Fruit fly (Drosophila melanogaster): ENCODE measurements around the gene CG44000.

- TF ChIP-seq EcR (GFP tag; optimal IDR thresholded peaks at IDR 0.05) (no peak), D1 (tag; optimal IDR thresholded peaks at IDR 0.05) (no peak), CG12605 (GFP tag; IDR thresholded peaks at IDR 0.05) (no peak), CG15710 (tag; optimal IDR thresholded peaks at IDR 0.05) (no peak), CG17806 (tag; optimal IDR thresholded peaks at IDR 0.05) (no peak), CG34367 (tag; optimal IDR thresholded peaks at IDR 0.05) (no peak), CG10348 (GFP tag; IDR thresholded peaks at IDR 0.05) (no peak), rn (GFP tag; IDR thresholded peaks at IDR 0.05) (no peak), Snoo (tag; optimal IDR thresholded peaks at IDR 0.05) (no peak), gl (tag; optimal IDR thresholded peaks at IDR 0.05) (no peak), Ets98B (GFP tag; IDR thresholded peaks at IDR 0.05) (0 out of 2 replicates have a peak, but pooled peaks have one; percentile 15), CG32121 (GFP tag; IDR thresholded peaks at IDR 0.05) (no peak)
Observed at dm6 chr2L:5060952-5061478, 17.9 kb downstream of the CG44000 start.

Measured in whole organism, pupa.